Worm (Caenorhabditis elegans) whole organism, L2 larva: Measurements from ENCODE around the gene lips-5.

ENCODE experiments used
- C34F6.9 ChIP-seq: fragments of 150-350 bp; optimal IDR thresholded peaks from 2 replicates; lab custom pipeline; 2014; ENCODE audit warnings: missing biosample characterization, missing genetic modification characterization
- R02D3.7 ChIP-seq: fragments of 150-350 bp; optimal IDR thresholded peaks from 2 replicates; lab custom pipeline; 2014; ENCODE audit warnings: missing biosample characterization, missing genetic modification characterization
- ZK546.5 ChIP-seq: sonication (generic microtip); optimal IDR thresholded peaks from 2 replicates; lab custom pipeline; 2017; ENCODE audit warnings: missing biosample characterization, missing genetic modification characterization
- alr-1 ChIP-seq: fragments of 150-350 bp; optimal IDR thresholded peaks from 2 replicates; lab custom pipeline; 2014; ENCODE audit warnings: missing biosample characterization, missing genetic modification characterization
- ama-1 ChIP-seq: fragments of 150-350 bp; optimal IDR thresholded peaks from 2 replicates; lab custom pipeline; 2018; ENCODE audit warnings: inconsistent platforms
- blmp-1 ChIP-seq: sonication (generic microtip); optimal IDR thresholded peaks from 2 replicates; lab custom pipeline; 2017; ENCODE audit warnings: missing genetic modification characterization, mild to moderate bottlenecking, missing compliant biosample characterization, antibody characterized with exemption, moderate library complexity; ENCODE audit not compliant: insufficient read depth
- ceh-82 ChIP-seq: fragments of 150-350 bp; optimal IDR thresholded peaks from 2 replicates; lab custom pipeline; 2014; ENCODE audit warnings: missing biosample characterization, missing genetic modification characterization
- crh-2 ChIP-seq: sonication (generic microtip); optimal IDR thresholded peaks from 2 replicates; lab custom pipeline; 2017; ENCODE audit warnings: missing biosample characterization, missing genetic modification characterization
- egl-27 ChIP-seq: sonication (generic microtip); optimal IDR thresholded peaks from 3 replicates; lab custom pipeline; 2017; ENCODE audit warnings: missing biosample characterization, missing genetic modification reagents, missing genetic modification characterization
- fos-1 ChIP-seq: fragments of 150-350 bp; optimal IDR thresholded peaks from 2 replicates; lab custom pipeline; 2014; ENCODE audit warnings: missing biosample characterization, missing genetic modification characterization
- lin-11 ChIP-seq: fragments of 150-350 bp; sonication (generic microtip); optimal IDR thresholded peaks from 2 replicates; lab custom pipeline; 2014; ENCODE audit warnings: missing biosample characterization, missing genetic modification characterization, inconsistent platforms, mixed read lengths
- lin-39 ChIP-seq: fragments of 150-350 bp; optimal IDR thresholded peaks from 2 replicates; lab custom pipeline; 2014; ENCODE audit warnings: missing biosample characterization, missing genetic modification reagents, missing genetic modification characterization
- lsy-2 ChIP-seq, 2 experiments: fragments of 150-350 bp in 1 of 2; sonication (generic microtip) in 1 of 2; optimal IDR thresholded peaks; 2 replicates each; lab custom pipeline; 2014 to 2017; ENCODE audit warnings: missing biosample characterization in 2 of 2, missing genetic modification characterization in 2 of 2
- mdl-1 ChIP-seq, 2 experiments: fragments of 150-350 bp in 1 of 2; sonication (generic microtip) in 1 of 2; optimal IDR thresholded peaks; 2 replicates each; lab custom pipeline; 2017; ENCODE audit warnings: missing biosample characterization in 2 of 2, missing genetic modification characterization in 2 of 2
- nhr-11 ChIP-seq: fragments of 150-350 bp; optimal IDR thresholded peaks from 2 replicates; lab custom pipeline; 2014; ENCODE audit warnings: missing biosample characterization, missing genetic modification characterization
- nhr-12 ChIP-seq: fragments of 150-350 bp; optimal IDR thresholded peaks from 2 replicates; lab custom pipeline; 2014; ENCODE audit warnings: missing biosample characterization, missing genetic modification characterization
- nhr-129 ChIP-seq: fragments of 150-350 bp; optimal IDR thresholded peaks from 2 replicates; lab custom pipeline; 2014; ENCODE audit warnings: missing biosample characterization, missing genetic modification characterization
- nhr-23 ChIP-seq: fragments of 150-350 bp; optimal IDR thresholded peaks from 2 replicates; lab custom pipeline; 2014; ENCODE audit warnings: missing biosample characterization, missing genetic modification reagents, missing genetic modification characterization
- nhr-237 ChIP-seq: fragments of 150-350 bp; optimal IDR thresholded peaks from 2 replicates; lab custom pipeline; 2014; ENCODE audit warnings: missing biosample characterization, missing genetic modification characterization
- nhr-25 ChIP-seq: fragments of 150-350 bp; sonication (generic microtip); optimal IDR thresholded peaks from 3 replicates; lab custom pipeline; 2014; ENCODE audit warnings: missing biosample characterization, missing genetic modification characterization
- nhr-6 ChIP-seq: fragments of 150-350 bp; optimal IDR thresholded peaks from 2 replicates; lab custom pipeline; 2014; ENCODE audit warnings: missing biosample characterization, missing genetic modification characterization
- nhr-77 ChIP-seq: fragments of 150-350 bp; optimal IDR thresholded peaks from 2 replicates; lab custom pipeline; 2014; ENCODE audit warnings: missing biosample characterization, missing genetic modification characterization
- peb-1 ChIP-seq: fragments of 150-350 bp; optimal IDR thresholded peaks from 2 replicates; lab custom pipeline; 2014; ENCODE audit warnings: missing biosample characterization, missing genetic modification characterization
- sem-4 ChIP-seq: fragments of 150-350 bp; optimal IDR thresholded peaks from 2 replicates; lab custom pipeline; 2014; ENCODE audit warnings: missing biosample characterization, missing genetic modification reagents, missing genetic modification characterization
- skn-1 ChIP-seq: sonication (generic microtip); optimal IDR thresholded peaks from 2 replicates; lab custom pipeline; 2017; ENCODE audit warnings: missing biosample characterization, missing genetic modification characterization
- sma-3 ChIP-seq: sonication (generic microtip); optimal IDR thresholded peaks from 2 replicates; lab custom pipeline; 2016; ENCODE audit warnings: missing genetic modification reagents, missing genetic modification characterization, missing compliant biosample characterization
- sma-9 ChIP-seq, 2 experiments: fragments of 150-350 bp in 1 of 2; sonication (generic microtip) in 1 of 2; optimal IDR thresholded peaks; 2 replicates each; lab custom pipeline; 2014 to 2016; ENCODE audit warnings: missing genetic modification characterization in 2 of 2, mild to moderate bottlenecking in 1 of 2, missing biosample characterization in 1 of 2, missing compliant biosample characterization in 1 of 2, missing genetic modification reagents in 1 of 2, moderate library complexity in 1 of 2
- unc-39 ChIP-seq: fragments of 150-350 bp; optimal IDR thresholded peaks from 2 replicates; lab custom pipeline; 2014; ENCODE audit warnings: missing biosample characterization, missing genetic modification characterization
- unc-55 ChIP-seq: fragments of 150-350 bp; sonication (generic microtip); optimal IDR thresholded peaks from 3 replicates; lab custom pipeline; 2014; ENCODE audit warnings: missing biosample characterization, missing genetic modification reagents, missing genetic modification characterization
- unc-62 ChIP-seq: fragments of 150-350 bp; optimal IDR thresholded peaks from 2 replicates; lab custom pipeline; 2014; ENCODE audit warnings: missing biosample characterization, missing genetic modification reagents, missing genetic modification characterization
- ztf-11 ChIP-seq: sonication (generic microtip); optimal IDR thresholded peaks from 2 replicates; lab custom pipeline; 2017; ENCODE audit warnings: missing biosample characterization, missing genetic modification characterization

lips-5 gene

DNA sequence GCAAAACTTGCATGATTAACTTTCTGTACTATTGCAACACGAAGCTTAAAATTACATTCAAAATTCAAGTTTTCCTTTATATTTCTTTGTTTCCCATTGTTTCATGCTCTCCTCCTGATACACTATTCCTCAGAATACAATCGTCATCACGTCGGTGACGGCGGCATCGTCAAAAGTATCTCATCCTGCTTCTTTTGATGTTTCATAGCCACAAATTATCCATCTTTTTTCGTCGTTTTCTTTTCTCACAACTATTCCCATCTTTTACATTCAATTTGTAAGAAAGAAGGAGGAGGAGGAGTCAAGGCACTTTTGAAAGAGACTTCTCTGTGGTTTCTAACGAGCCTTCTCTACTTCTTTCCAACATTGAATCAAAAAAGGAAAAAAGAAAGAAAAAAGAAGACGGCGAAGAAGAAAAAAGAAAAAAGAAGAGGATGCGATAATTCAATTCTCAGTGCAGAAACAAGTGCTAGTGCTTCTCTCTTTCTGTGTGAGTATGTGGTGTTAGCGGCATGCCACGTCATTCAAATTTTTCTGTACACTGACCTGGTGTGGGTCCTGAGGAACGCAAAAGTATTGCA lies 14.9 kb upstream of the lips-5 start:
- no peak for TF ChIP-seq ZK546.5 (tag; lab: Kevin White, UChicago)
- no peak for TF ChIP-seq R02D3.7 (tag; lab: Kevin White, UChicago)
- no peak for TF ChIP-seq alr-1 (tag; lab: Kevin White, UChicago)
- peak; percentile 23 for TF ChIP-seq sem-4 (tag; lab: Kevin White, UChicago)
- no peak for TF ChIP-seq unc-62 (GFP tag; lab: Kevin White, UChicago)
- no peak for TF ChIP-seq lin-11 (tag; lab: Kevin White, UChicago)
- no peak for TF ChIP-seq nhr-25 (tag; lab: Kevin White, UChicago)
- TF ChIP-seq egl-27 (tag; lab: Kevin White, UChicago) = peak; percentile 26
- TF ChIP-seq lsy-2 (tag; optimal IDR thresholded peaks at IDR 0.05; lab: Kevin White, UChicago) = peak in 1 of 2 experiments; percentile 31
- TF ChIP-seq skn-1 (tag; lab: Kevin White, UChicago) = no peak
- TF ChIP-seq sma-3 (GFP tag; lab: Kevin White, UChicago) = no peak
- peak; percentile 54 for TF ChIP-seq C34F6.9 (tag; lab: Kevin White, UChicago)
- no peak for TF ChIP-seq nhr-12
- TF ChIP-seq nhr-23 (tag; lab: Kevin White, UChicago) = no peak
- no peak for TF ChIP-seq nhr-129
- peak; percentile 78 for TF ChIP-seq unc-55 (GFP tag; lab: Kevin White, UChicago)
- no peak for TF ChIP-seq nhr-237 (tag; lab: Kevin White, UChicago)
- peak; percentile 69 for TF ChIP-seq crh-2 (tag; lab: Kevin White, UChicago)
- no peak for TF ChIP-seq ceh-82 (tag; lab: Kevin White, UChicago)

DNA sequence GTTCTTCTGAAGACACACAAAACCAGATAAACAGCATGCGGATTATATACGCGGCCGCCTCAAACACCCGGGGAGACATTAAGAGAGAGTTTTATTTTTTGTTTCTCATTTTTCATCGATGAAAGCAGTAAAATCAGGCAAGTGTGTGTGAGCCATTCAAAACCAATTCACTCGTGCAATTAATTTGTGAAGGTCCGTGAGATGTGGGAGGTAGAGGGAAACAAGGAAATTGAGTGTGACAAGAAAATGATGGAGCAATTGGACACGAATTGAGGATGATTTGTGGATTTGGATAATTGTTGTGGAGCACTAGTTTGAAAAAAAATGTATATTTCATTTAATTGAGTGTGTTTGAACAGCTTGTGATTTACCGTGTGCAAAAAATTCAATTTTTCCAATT lies 14.3 kb upstream of the lips-5 start:
- TF ChIP-seq unc-39 (no peak), nhr-6 (tag; lab: Kevin White, UChicago) (no peak), lin-39 (tag; lab: Kevin White, UChicago) (no peak), lin-11 (tag; lab: Kevin White, UChicago) (no peak), blmp-1 (no peak), R02D3.7 (tag; lab: Kevin White, UChicago) (no peak), ztf-11 (tag; lab: Kevin White, UChicago) (no peak), peb-1 (tag; lab: Kevin White, UChicago) (no peak), sma-9 (GFP tag; optimal IDR thresholded peaks at IDR 0.05; lab: Kevin White, UChicago) (no peak), sma-9 (tag; optimal IDR thresholded peaks at IDR 0.05; lab: Kevin White, UChicago) (no peak), C34F6.9 (tag; lab: Kevin White, UChicago) (no peak)

DNA sequence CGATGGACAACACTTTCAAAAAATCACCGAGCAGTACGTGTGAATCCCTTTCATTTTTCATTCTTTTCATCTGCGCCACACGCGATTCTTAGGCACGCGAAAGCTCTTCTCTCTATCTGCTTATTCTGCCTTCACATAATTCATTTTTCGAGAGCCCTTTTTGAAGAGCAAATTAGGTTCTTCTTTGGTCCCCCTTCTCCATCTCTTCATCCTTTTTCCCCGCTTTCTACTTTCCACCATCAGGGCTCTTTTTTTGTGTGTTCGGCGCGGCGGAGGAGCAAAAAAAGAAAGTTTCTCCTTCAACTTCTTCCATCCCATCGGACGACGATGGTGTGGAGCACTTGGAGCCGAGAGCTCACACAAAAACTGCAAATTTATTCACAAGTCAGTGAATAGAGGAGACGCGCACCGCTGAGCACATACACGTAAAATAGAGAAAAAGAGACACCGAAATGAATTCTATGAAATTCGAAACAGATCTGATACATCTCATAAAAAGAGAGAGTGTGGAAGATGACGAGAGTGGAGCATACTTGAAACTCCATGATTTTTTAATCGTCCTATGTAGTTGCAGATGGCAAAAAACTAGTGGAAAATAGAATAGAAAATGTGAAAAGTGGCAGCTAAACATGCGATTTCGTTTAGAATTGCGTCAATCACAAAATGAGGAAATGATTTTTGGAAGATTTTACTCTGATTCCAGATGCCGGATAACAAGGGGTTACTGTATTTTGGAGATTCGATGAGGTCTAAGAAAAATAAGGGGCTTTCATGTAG lies 11.7 kb upstream of the lips-5 start:
- TF ChIP-seq unc-55 (GFP tag; lab: Kevin White, UChicago) (peak; percentile 73), sma-3 (GFP tag; lab: Kevin White, UChicago) (no peak), lsy-2 (tag; optimal IDR thresholded peaks at IDR 0.05; lab: Kevin White, UChicago) (peak in 1 of 2 experiments; percentile 8), nhr-237 (tag; lab: Kevin White, UChicago) (no peak)

DNA sequence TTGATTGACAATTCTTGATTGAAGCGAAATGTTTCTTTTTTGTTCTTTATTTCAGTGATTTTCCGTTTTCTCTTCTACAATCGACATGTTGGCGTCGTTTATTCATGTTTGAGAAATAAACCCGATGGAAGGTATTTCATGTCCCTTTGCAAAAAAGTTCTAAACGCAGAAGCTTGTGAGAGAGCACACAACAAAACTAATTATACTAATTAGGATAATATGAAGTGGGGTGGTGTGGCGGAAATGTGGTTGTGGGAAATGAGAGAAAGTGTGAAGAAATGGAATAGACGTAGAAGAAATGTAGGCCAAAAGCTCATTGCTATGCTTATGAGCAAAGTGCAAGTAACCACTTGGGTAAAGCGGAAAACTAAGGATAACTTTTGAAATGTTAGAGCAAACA lies 9.3 kb upstream of the lips-5 start:
- TF ChIP-seq fos-1 (tag; lab: Kevin White, UChicago) (no peak), nhr-129 (no peak), nhr-12 (no peak), nhr-11 (tag; lab: Kevin White, UChicago) (no peak)
- TF ChIP-seq, all 48 proteins: peak for 0

DNA sequence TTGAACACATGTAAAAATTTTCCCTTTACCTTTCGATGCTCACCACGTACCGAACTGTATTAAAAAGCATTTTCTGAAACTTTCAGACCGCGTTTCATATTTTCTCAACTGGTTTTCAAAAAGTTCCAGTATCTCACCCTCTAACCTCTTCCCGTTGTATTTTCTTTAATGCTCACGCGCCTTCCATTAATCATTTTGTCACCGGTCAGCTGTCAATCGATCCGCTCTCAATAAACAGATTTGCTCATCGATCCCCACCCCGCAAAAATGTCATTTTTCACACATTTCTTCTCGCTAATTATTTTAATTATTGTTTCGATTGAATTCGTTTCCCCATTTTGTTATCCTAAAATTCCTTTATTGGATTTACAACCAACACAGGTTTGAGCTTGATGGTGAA lies 5.5 kb upstream of the lips-5 start, which contains the start of gene lpr-2:
lpr-2 (plus strand) TSS at position 189 of the 400 bp plus-strand sequence.
- TF ChIP-seq nhr-237 (tag; lab: Kevin White, UChicago) (no peak), nhr-6 (tag; lab: Kevin White, UChicago) (no peak), nhr-129 (no peak), ama-1 (no peak), nhr-77 (tag; lab: Kevin White, UChicago) (no peak), unc-62 (GFP tag; lab: Kevin White, UChicago) (no peak), mdl-1 (tag; optimal IDR thresholded peaks at IDR 0.05; lab: Kevin White, UChicago) (no peak)
